Worm (Caenorhabditis elegans): Measurements from ENCODE around the gene rcat-1.
A peak's percentile ranks its signal among the peaks of the same experiment; 100 is the strongest.

Gene rcat-1

DNA sequence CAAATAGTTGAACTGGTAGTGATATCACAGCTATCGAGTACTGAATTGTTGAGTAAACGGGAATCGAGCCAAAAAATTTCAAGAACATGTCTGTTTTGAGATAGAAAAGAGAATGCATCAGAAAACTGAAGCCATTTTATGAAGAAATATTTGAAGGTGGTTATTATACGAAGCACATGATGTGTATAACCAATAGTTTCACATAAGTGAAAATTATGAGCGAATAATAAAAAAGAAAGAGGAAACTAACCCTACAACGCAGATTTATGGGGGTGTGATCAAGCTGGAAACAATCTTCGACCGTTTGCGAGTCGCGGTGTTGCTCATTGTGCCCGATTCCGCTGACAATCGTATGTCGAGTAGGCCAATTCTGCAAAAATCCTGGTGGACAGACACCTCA, 18.1 kb upstream of the rcat-1 start, which contains the start of gene srh-282:
Gene srh-282 (minus strand): TSS at position 101 of the 400 bp plus-strand sequence.
- TF ChIP-seq sem-2 (GFP tag; optimal IDR thresholded peaks at IDR 0.05) (no peak), sptf-1 (tag; optimal IDR thresholded peaks at IDR 0.05) (no peak), nhr-2 (tag; optimal IDR thresholded peaks at IDR 0.05) (no peak)

DNA sequence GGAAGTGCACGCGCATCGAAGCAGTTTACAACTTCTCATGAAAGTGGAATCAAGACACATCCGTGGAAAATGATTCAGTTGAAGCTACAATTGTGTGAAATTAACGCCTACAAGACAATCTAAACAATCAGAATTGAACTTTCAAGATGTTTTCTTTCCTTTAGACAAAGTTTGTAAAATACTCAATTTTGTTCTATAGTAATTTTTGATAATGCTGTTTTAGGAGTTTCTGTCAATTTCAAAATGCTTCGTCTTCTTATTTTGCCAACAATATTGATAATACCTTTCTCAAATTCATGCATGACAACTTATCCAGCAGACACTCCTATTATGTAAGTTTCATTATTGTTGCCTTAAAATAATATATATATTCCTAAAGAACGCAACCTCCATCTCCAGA, 13.9 kb upstream of the rcat-1 start, which contains the start of gene T21D12.11:
Gene T21D12.11 (plus strand): TSS at position 301 of the 400 bp plus-strand sequence.
- TF ChIP-seq ceh-39 (tag; optimal IDR thresholded peaks at IDR 0.05): no peak
- no peak for TF ChIP-seq lin-32 (GFP tag; optimal IDR thresholded peaks at IDR 0.05)
- TF ChIP-seq sem-2 (GFP tag; optimal IDR thresholded peaks at IDR 0.05): no peak
- TF ChIP-seq ham-2 (GFP tag; optimal IDR thresholded peaks at IDR 0.05): no peak
- TF ChIP-seq ceh-83 (GFP tag; optimal IDR thresholded peaks at IDR 0.05): no peak
- TF ChIP-seq mls-2 (tag; optimal IDR thresholded peaks at IDR 0.05): no peak
- TF ChIP-seq nhr-237 (tag; optimal IDR thresholded peaks at IDR 0.05): no peak
- no peak for TF ChIP-seq mep-1 (tag; optimal IDR thresholded peaks at IDR 0.05)
- TF ChIP-seq tbx-8 (GFP tag; optimal IDR thresholded peaks at IDR 0.05): no peak
- no peak for TF ChIP-seq drap-1 (GFP tag; optimal IDR thresholded peaks at IDR 0.05)
- no peak for TF ChIP-seq sptf-1 (tag; optimal IDR thresholded peaks at IDR 0.05)
- no peak for TF ChIP-seq ceh-43 (GFP tag; optimal IDR thresholded peaks at IDR 0.05)
- no peak for TF ChIP-seq M03D4.4 (tag; optimal IDR thresholded peaks at IDR 0.05)

DNA sequence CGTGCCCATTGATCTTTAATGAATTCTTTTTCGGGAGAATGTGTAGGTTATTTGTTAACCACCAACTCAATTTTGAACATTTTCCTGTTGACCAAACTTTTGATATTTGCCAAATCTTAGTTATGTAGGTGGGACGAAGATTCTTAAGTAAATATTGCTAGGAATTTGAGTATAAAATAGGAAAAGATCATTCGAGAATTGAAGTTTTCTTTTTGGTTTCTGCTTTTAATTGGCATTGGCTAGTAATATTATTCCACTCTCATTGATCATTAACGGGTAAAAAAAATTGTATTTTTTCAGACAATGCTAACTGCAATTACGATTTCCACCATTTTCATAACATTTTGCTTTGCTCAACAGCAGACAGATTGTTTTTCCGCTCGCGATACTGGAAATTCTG, 10.9 kb upstream of the rcat-1 start, which contains the start of gene T21D12.12:
Gene T21D12.12 (plus strand): TSS at position 301 of the 400 bp plus-strand sequence.
- no peak for TF ChIP-seq flh-1 (GFP tag; optimal IDR thresholded peaks at IDR 0.05)
- no peak for TF ChIP-seq mab-5 (tag; optimal IDR thresholded peaks at IDR 0.05)
- no peak for TF ChIP-seq sptf-1 (tag; optimal IDR thresholded peaks at IDR 0.05)
- TF ChIP-seq nhr-237 (tag; optimal IDR thresholded peaks at IDR 0.05): no peak
- TF ChIP-seq lsy-2 (tag; optimal IDR thresholded peaks at IDR 0.05): no peak
- TF ChIP-seq pha-4 (tag; optimal IDR thresholded peaks at IDR 0.05): no peak
- TF ChIP-seq blmp-1 (tag; optimal IDR thresholded peaks at IDR 0.05): no peak
- TF ChIP-seq M03D4.4 (tag; optimal IDR thresholded peaks at IDR 0.05): no peak
- TF ChIP-seq bed-3 (GFP tag; optimal IDR thresholded peaks at IDR 0.05): no peak
- no peak for TF ChIP-seq ceh-39 (tag; optimal IDR thresholded peaks at IDR 0.05)
- TF ChIP-seq nhr-2 (tag; optimal IDR thresholded peaks at IDR 0.05): no peak
- no peak for TF ChIP-seq ceh-43 (GFP tag; optimal IDR thresholded peaks at IDR 0.05)
- no peak for TF ChIP-seq lin-13 (tag; optimal IDR thresholded peaks at IDR 0.05)
- no peak for TF ChIP-seq drap-1 (GFP tag; optimal IDR thresholded peaks at IDR 0.05)

- TF ChIP-seq ces-1 (GFP tag; optimal IDR thresholded peaks at IDR 0.05): peak; percentile 50
- peak; percentile 44 for TF ChIP-seq hlh-1 (tag; optimal IDR thresholded peaks at IDR 0.05)
- TF ChIP-seq unc-62 (GFP tag; optimal IDR thresholded peaks at IDR 0.05): peak; percentile 27
- peak; percentile 76 for TF ChIP-seq unc-120 (tag; optimal IDR thresholded peaks at IDR 0.05; ENCODE audit: poor library complexity, severe bottlenecking)
- TF ChIP-seq zip-8 (tag; optimal IDR thresholded peaks at IDR 0.05): no peak
- TF ChIP-seq mab-5 (tag; optimal IDR thresholded peaks at IDR 0.05): no peak
- TF ChIP-seq ztf-11 (tag; optimal IDR thresholded peaks at IDR 0.05): no peak
Measured at ce11 chrIV:264182-264709, 9.0 kb upstream of the rcat-1 start, which contains the start of gene pat-6. TSS of gene pat-6 (minus strand) at chrIV:264232.

ce11 chrIV:262460-262859, 7.2 kb upstream of the rcat-1 start:
- TF ChIP-seq nhr-28 (tag; optimal IDR thresholded peaks at IDR 0.05): no peak
- no peak for TF ChIP-seq hlh-1 (tag; optimal IDR thresholded peaks at IDR 0.05)
- TF ChIP-seq elt-3 (tag; optimal IDR thresholded peaks at IDR 0.05): no peak
- no peak for TF ChIP-seq cnd-1 (tag; optimal IDR thresholded peaks at IDR 0.05)
- TF ChIP-seq zip-8 (tag; optimal IDR thresholded peaks at IDR 0.05): no peak
- no peak for TF ChIP-seq sptf-1 (tag; optimal IDR thresholded peaks at IDR 0.05)
- TF ChIP-seq ceh-39 (tag; optimal IDR thresholded peaks at IDR 0.05): no peak
- TF ChIP-seq snpc-4 (tag; optimal IDR thresholded peaks at IDR 0.05): no peak
- no peak for TF ChIP-seq lin-13 (tag; optimal IDR thresholded peaks at IDR 0.05)
- TF ChIP-seq blmp-1 (tag; optimal IDR thresholded peaks at IDR 0.05): no peak
